Fruit fly (Drosophila melanogaster) whole organism, embryonic: ENCODE results near the gene Rbbp5.
A peak's percentile ranks its signal among the peaks of the same experiment; 100 is the strongest.

Experiments used
- B-H1 ChIP-seq: fragments of 200-800 bp; sonication (Bioruptor generic); IDR thresholded peaks from 3 replicates; pipeline ENCODE4 v1.3.6; 2022; ENCODE audit warnings: missing biosample characterization, missing genetic modification characterization
- CG11560 ChIP-seq: fragments of 200-800 bp; sonication (Bioruptor generic); IDR thresholded peaks from 3 replicates; pipeline ENCODE4 v1.3.6; 2022; ENCODE audit warnings: missing biosample characterization, missing genetic modification characterization
- CG13287 ChIP-seq: fragments of 200-800 bp; sonication (Bioruptor generic); IDR thresholded peaks from 2 replicates; pipeline ENCODE4 v1.3.6; 2022; ENCODE audit warnings: missing biosample characterization, missing genetic modification characterization; ENCODE audit not compliant: partially characterized antibody
- CG15073 ChIP-seq: fragments of 200-800 bp; sonication (Bioruptor generic); optimal IDR thresholded peaks from 2 replicates; lab custom pipeline; 2016; ENCODE audit warnings: missing biosample characterization, missing genetic modification characterization
- CG1602 ChIP-seq: fragments of 200-800 bp; sonication (Bioruptor generic); optimal IDR thresholded peaks from 3 replicates; lab custom pipeline; 2016; ENCODE audit warnings: missing biosample characterization, missing genetic modification characterization
- CG1832 ChIP-seq: fragments of 200-800 bp; sonication (Bioruptor generic); optimal IDR thresholded peaks from 2 replicates; lab custom pipeline; 2017; ENCODE audit warnings: missing biosample characterization, mild to moderate bottlenecking, missing genetic modification characterization, inconsistent platforms
- CG2120 ChIP-seq: fragments of 200-800 bp; sonication (Bioruptor generic); optimal IDR thresholded peaks from 3 replicates; lab custom pipeline; 2016; ENCODE audit warnings: missing biosample characterization, missing genetic modification characterization
- CG31441 ChIP-seq: fragments of 200-800 bp; sonication (Bioruptor generic); IDR thresholded peaks from 2 replicates; pipeline ENCODE4 v1.3.6; 2022; ENCODE audit warnings: missing biosample characterization, missing genetic modification characterization
- CG32767 ChIP-seq: fragments of 200-800 bp; sonication (Bioruptor generic); IDR thresholded peaks from 2 replicates; pipeline ENCODE4 v1.3.6; 2022; ENCODE audit warnings: missing biosample characterization, missing genetic modification characterization
- CG32772 ChIP-seq: fragments of 200-800 bp; sonication (Bioruptor generic); IDR thresholded peaks from 2 replicates; pipeline ENCODE4 v1.3.6; 2022; ENCODE audit warnings: missing biosample characterization, missing genetic modification characterization
- CG4617 ChIP-seq: fragments of 200-800 bp; sonication (Bioruptor generic); optimal IDR thresholded peaks from 3 replicates; lab custom pipeline; 2016; ENCODE audit warnings: missing biosample characterization, missing genetic modification characterization, borderline replicate concordance
- CG6765 ChIP-seq: fragments of 200-800 bp; sonication (Bioruptor generic); optimal IDR thresholded peaks from 3 replicates; lab custom pipeline; 2017; ENCODE audit warnings: missing biosample characterization, mild to moderate bottlenecking, missing genetic modification characterization
- CG6791 ChIP-seq: fragments of 200-800 bp; sonication (Bioruptor generic); IDR thresholded peaks from 3 replicates; pipeline ENCODE4 v1.3.6; 2022; ENCODE audit warnings: missing biosample characterization, missing genetic modification characterization; ENCODE audit not compliant: partially characterized antibody
- CG7556 ChIP-seq: fragments of 200-800 bp; sonication (Bioruptor generic); optimal IDR thresholded peaks from 2 replicates; lab custom pipeline; 2017; ENCODE audit warnings: missing biosample characterization, mild to moderate bottlenecking, missing genetic modification characterization
- CG7745 ChIP-seq: fragments of 200-800 bp; sonication (Bioruptor generic); optimal IDR thresholded peaks from 2 replicates; lab custom pipeline; 2018; ENCODE audit warnings: missing biosample characterization, mild to moderate bottlenecking, missing genetic modification characterization, moderate library complexity
- CG9437 ChIP-seq: fragments of 200-800 bp; sonication (Bioruptor generic); optimal IDR thresholded peaks from 2 replicates; lab custom pipeline; 2018; ENCODE audit warnings: missing biosample characterization, mild to moderate bottlenecking, missing genetic modification characterization
- Deaf1 ChIP-seq: fragments of 200-800 bp; optimal IDR thresholded peaks from 3 replicates; lab custom pipeline; 2019; ENCODE audit warnings: missing biosample characterization, mild to moderate bottlenecking, missing genetic modification characterization, moderate library complexity
- Dfd ChIP-seq, 2 experiments: fragments of >200 bp; optimal IDR thresholded peaks; 2 replicates each; lab custom pipeline; 2017; ENCODE audit warnings: missing biosample characterization in 2 of 2, missing genetic modification characterization in 2 of 2
- Dll ChIP-seq: fragments of 200-800 bp; sonication (Bioruptor generic); IDR thresholded peaks from 4 replicates; pipeline ENCODE4 v1.3.6; 2022; ENCODE audit warnings: missing biosample characterization, missing genetic modification characterization; ENCODE audit not compliant: partially characterized antibody
- E2f2 ChIP-seq: fragments of 200-800 bp; sonication (Bioruptor generic); IDR thresholded peaks from 2 replicates; pipeline ENCODE4 v1.3.6; 2022; ENCODE audit warnings: missing biosample characterization, missing genetic modification characterization
- ERR ChIP-seq: fragments of 200-800 bp; sonication (Bioruptor generic); optimal IDR thresholded peaks from 2 replicates; lab custom pipeline; 2016; ENCODE audit warnings: missing biosample characterization, missing genetic modification characterization
- H2.0 ChIP-seq: fragments of 200-800 bp; sonication (Bioruptor generic); IDR thresholded peaks from 2 replicates; pipeline ENCODE4 v1.3.6; 2022; ENCODE audit warnings: missing biosample characterization, missing genetic modification characterization
- HLH54F ChIP-seq: fragments of 200-800 bp; sonication (Bioruptor generic); optimal IDR thresholded peaks from 3 replicates; lab custom pipeline; 2016; ENCODE audit warnings: missing biosample characterization, missing genetic modification characterization
- Max ChIP-seq: fragments of 200-800 bp; sonication (Bioruptor generic); optimal IDR thresholded peaks from 2 replicates; lab custom pipeline; 2016; ENCODE audit warnings: missing biosample characterization, mild to moderate bottlenecking, missing genetic modification characterization
- Med ChIP-seq: fragments of 200-800 bp; sonication (Bioruptor generic); peaks from one replicate; lab custom pipeline; 2016; ENCODE audit warnings: missing biosample characterization, missing genetic modification characterization, mild to moderate bottlenecking, inconsistent platforms, moderate library complexity
- NC2α ChIP-seq: fragments of 200-800 bp; sonication (Bioruptor generic); optimal IDR thresholded peaks from 2 replicates; lab custom pipeline; 2016; ENCODE audit warnings: missing biosample characterization, missing genetic modification characterization
- Sry-β ChIP-seq: fragments of 200-800 bp; sonication (Bioruptor generic); optimal IDR thresholded peaks from 2 replicates; lab custom pipeline; 2018; ENCODE audit warnings: missing biosample characterization, mild to moderate bottlenecking, missing genetic modification characterization, moderate library complexity
- Vsx1 ChIP-seq: fragments of 200-800 bp; sonication (Bioruptor generic); optimal IDR thresholded peaks from 2 replicates; lab custom pipeline; 2017; ENCODE audit warnings: missing biosample characterization, mild to moderate bottlenecking, missing genetic modification characterization, missing genetic modification reagents
- ac ChIP-seq: fragments of 200-800 bp; sonication (Bioruptor generic); optimal IDR thresholded peaks from 3 replicates; lab custom pipeline; 2017; ENCODE audit warnings: missing biosample characterization, mild to moderate bottlenecking, missing genetic modification characterization
- bowl ChIP-seq: fragments of 200-800 bp; sonication (Bioruptor generic); IDR thresholded peaks from 2 replicates; pipeline ENCODE4 v1.3.6; 2022; ENCODE audit warnings: missing biosample characterization, missing genetic modification characterization
- bsh ChIP-seq, 2 experiments: fragments of 200-800 bp; sonication (Bioruptor generic); optimal IDR thresholded peaks; 2 replicates each; lab custom pipeline; 2017 to 2018; ENCODE audit warnings: mild to moderate bottlenecking in 2 of 2, missing biosample characterization in 2 of 2, missing genetic modification characterization in 2 of 2, moderate library complexity in 1 of 2
- chm ChIP-seq: fragments of 200-800 bp; sonication (Bioruptor generic); IDR thresholded peaks from 2 replicates; pipeline ENCODE4 v1.3.6; 2022; ENCODE audit warnings: missing biosample characterization, missing genetic modification characterization
- hkb ChIP-seq, 2 experiments: fragments of 200-800 bp in 1 of 2; fragments of >200 bp in 1 of 2; sonication (Bioruptor generic) in 1 of 2; IDR thresholded peaks in 1 of 2; optimal IDR thresholded peaks in 1 of 2; 2 replicates each; pipeline versions ENCODE4 v1.3.6 to Lab custom; 2017 to 2022; ENCODE audit warnings: missing biosample characterization in 1 of 2, missing genetic modification characterization in 1 of 2
- knrl ChIP-seq: fragments of 200-800 bp; sonication (Bioruptor generic); IDR thresholded peaks from 3 replicates; pipeline ENCODE4 v1.3.6; 2022; ENCODE audit warnings: missing biosample characterization, missing genetic modification characterization; ENCODE audit not compliant: partially characterized antibody
- lbe ChIP-seq: fragments of 200-800 bp; sonication (Bioruptor generic); optimal IDR thresholded peaks from 2 replicates; lab custom pipeline; 2016; ENCODE audit warnings: missing biosample characterization, mild to moderate bottlenecking, missing genetic modification characterization
- luna ChIP-seq: fragments of 200-800 bp; sonication (Bioruptor generic); optimal IDR thresholded peaks from 2 replicates; lab custom pipeline; 2016; ENCODE audit warnings: missing biosample characterization, missing genetic modification characterization
- maf-S ChIP-seq: fragments of 200-800 bp; sonication (Bioruptor generic); optimal IDR thresholded peaks from 2 replicates; lab custom pipeline; 2016; ENCODE audit warnings: missing biosample characterization, missing genetic modification characterization
- mam ChIP-seq: fragments of 200-800 bp; sonication (Bioruptor generic); optimal IDR thresholded peaks from 3 replicates; lab custom pipeline; 2016; ENCODE audit warnings: missing biosample characterization, missing genetic modification characterization
- pfk ChIP-seq: fragments of 200-800 bp; sonication (Bioruptor generic); optimal IDR thresholded peaks from 2 replicates; lab custom pipeline; 2018; ENCODE audit warnings: missing biosample characterization, mild to moderate bottlenecking, missing genetic modification characterization, moderate library complexity
- repo ChIP-seq: fragments of 200-800 bp; sonication (Bioruptor generic); optimal IDR thresholded peaks from 2 replicates; lab custom pipeline; 2016; ENCODE audit warnings: missing biosample characterization, missing genetic modification characterization
- sim ChIP-seq: fragments of 200-800 bp; sonication (Bioruptor generic); IDR thresholded peaks from 2 replicates; pipeline ENCODE4 v1.3.6; 2022; ENCODE audit warnings: missing biosample characterization, missing genetic modification characterization
- slbo ChIP-seq: fragments of 200-800 bp; sonication (Bioruptor generic); IDR thresholded peaks from 2 replicates; pipeline ENCODE4 v1.3.6; 2022; ENCODE audit warnings: missing biosample characterization, missing genetic modification characterization
- stc ChIP-seq: fragments of 200-800 bp; sonication (Bioruptor generic); IDR thresholded peaks from 2 replicates; pipeline ENCODE4 v1.3.6; 2022; ENCODE audit warnings: missing biosample characterization, missing genetic modification characterization
- tna ChIP-seq: fragments of 200-800 bp; sonication (Bioruptor generic); IDR thresholded peaks from 2 replicates; pipeline ENCODE4 v1.3.6; 2022; ENCODE audit warnings: missing biosample characterization, missing genetic modification characterization; ENCODE audit not compliant: partially characterized antibody
- vfl ChIP-seq: fragments of 200-800 bp; sonication (Bioruptor generic); optimal IDR thresholded peaks from 2 replicates; lab custom pipeline; 2016; ENCODE audit warnings: missing biosample characterization, missing genetic modification characterization
- vvl ChIP-seq: fragments of 200-800 bp; sonication (Bioruptor generic); IDR thresholded peaks from 2 replicates; pipeline ENCODE4 v1.3.6; 2022; ENCODE audit warnings: missing biosample characterization, missing genetic modification characterization
- wdn ChIP-seq: fragments of 200-800 bp; sonication (Bioruptor generic); IDR thresholded peaks from 2 replicates; pipeline ENCODE4 v1.3.6; 2022; ENCODE audit warnings: missing biosample characterization, missing genetic modification characterization
- zfh1 ChIP-seq: fragments of 200-800 bp; sonication (Bioruptor generic); IDR thresholded peaks from 3 replicates; pipeline ENCODE4 v1.3.6; 2022; ENCODE audit warnings: missing biosample characterization, missing genetic modification characterization

The Rbbp5 gene

dm6 chr3L:20309758-20310733 is 37.7 kb downstream of the Rbbp5 start (continued):
- TF ChIP-seq bsh (GFP tag; optimal IDR thresholded peaks at IDR 0.05; lab: Kevin White, UChicago): peak in 1 of 2 experiments; percentile 14
- peak; percentile 91 for TF ChIP-seq CG13287
- TF ChIP-seq E2f2 (GFP tag; lab: Robert Waterston, UW): peak; percentile 95
- TF ChIP-seq wdn (GFP tag; lab: Robert Waterston, UW): peak; percentile 43; the same call in 1 of the 2 replicates
- peak; percentile 55 for TF ChIP-seq vfl (GFP tag; lab: Kevin White, UChicago)
- TF ChIP-seq Max (GFP tag; lab: Kevin White, UChicago): peak; percentile 19
- TF ChIP-seq Sry-β (GFP tag; lab: Kevin White, UChicago): no peak
- no peak for TF ChIP-seq CG7745
- TF ChIP-seq CG7556 (GFP tag; lab: Kevin White, UChicago): no peak
- TF ChIP-seq luna (GFP tag; lab: Kevin White, UChicago): peak; percentile 30
- no peak for TF ChIP-seq stc (GFP tag; lab: Robert Waterston, UW)
- TF ChIP-seq CG31441 (GFP tag; lab: Robert Waterston, UW): no peak
- no peak for TF ChIP-seq hkb (optimal IDR thresholded peaks at IDR 0.05; lab: Kevin White, UChicago)
- no peak for TF ChIP-seq hkb (GFP tag; IDR thresholded peaks at IDR 0.05; lab: Robert Waterston, UW)
- TF ChIP-seq HLH54F (GFP tag; lab: Kevin White, UChicago): peak; percentile 65
- no peak for TF ChIP-seq Vsx1 (GFP tag; lab: Kevin White, UChicago)
- TF ChIP-seq CG9437 (GFP tag; lab: Kevin White, UChicago): no peak
- TF ChIP-seq CG15073 (GFP tag; lab: Kevin White, UChicago): no peak
- TF ChIP-seq Dll: peak; percentile 83
- TF ChIP-seq B-H1 (GFP tag; lab: Robert Waterston, UW): no peak
- no peak for TF ChIP-seq CG1832 (GFP tag; lab: Kevin White, UChicago)
- TF ChIP-seq Deaf1: no peak
- TF ChIP-seq Dfd (GFP tag; optimal IDR thresholded peaks at IDR 0.05; lab: Kevin White, UChicago): no peak
- TF ChIP-seq ac (GFP tag; lab: Kevin White, UChicago): no peak
- no peak for TF ChIP-seq CG6765
- TF ChIP-seq zfh1 (GFP tag; lab: Robert Waterston, UW): peak; percentile 73; the same call in 2 of the 3 replicates
- no peak for TF ChIP-seq sim
- TF ChIP-seq CG2120 (GFP tag; lab: Kevin White, UChicago): peak; percentile 75
- peak; percentile 73 for TF ChIP-seq pfk (GFP tag; lab: Kevin White, UChicago)
- peak; percentile 58 for TF ChIP-seq vvl (GFP tag; lab: Robert Waterston, UW)
- TF ChIP-seq CG4617 (GFP tag; lab: Kevin White, UChicago): peak; percentile 28
- peak; percentile 89 for TF ChIP-seq CG6791 (GFP tag; lab: Robert Waterston, UW)
- TF ChIP-seq H2.0 (GFP tag; lab: Robert Waterston, UW): no peak
- no peak for TF ChIP-seq chm (GFP tag; lab: Robert Waterston, UW)
- peak; percentile 1 for TF ChIP-seq lbe (GFP tag; lab: Kevin White, UChicago)
- TF ChIP-seq knrl (GFP tag; lab: Robert Waterston, UW): peak; percentile 87
- TF ChIP-seq mam (GFP tag; lab: Kevin White, UChicago): peak; percentile 71
- no peak for TF ChIP-seq bowl (GFP tag; lab: Robert Waterston, UW)
- peak; percentile 92 for TF ChIP-seq Med
- TF ChIP-seq tna: peak; percentile 53; the same call in 1 of the 2 replicates
- peak; percentile 57; the same call in 1 of the 2 replicates for TF ChIP-seq CG32772 (GFP tag; lab: Robert Waterston, UW)
- TF ChIP-seq ERR (GFP tag; lab: Kevin White, UChicago): peak; percentile 63
- TF ChIP-seq CG1602 (GFP tag; lab: Kevin White, UChicago): peak; percentile 34
- TF ChIP-seq CG11560 (tag; lab: Robert Waterston, UW): peak; percentile 12; the same call in 1 of the 3 replicates
- peak; percentile 46 for TF ChIP-seq repo
- no peak for TF ChIP-seq NC2α (GFP tag; lab: Kevin White, UChicago)
- peak; percentile 10 for TF ChIP-seq maf-S
- peak; percentile 58 for TF ChIP-seq slbo (GFP tag; lab: Robert Waterston, UW)
- no peak for TF ChIP-seq CG32767
